Fruit fly (Drosophila melanogaster) whole organism, wandering third instar larva: Measurements from ENCODE around the gene Ir62a.

ENCODE experiments used
- Mio ChIP-seq: sonication (Bioruptor generic); optimal IDR thresholded peaks from 2 replicates; lab custom pipeline; 2016; ENCODE audit warnings: missing biosample characterization, missing genetic modification characterization
- OdsH ChIP-seq: fragments of 200-800 bp; sonication (Bioruptor generic); optimal IDR thresholded peaks from 2 replicates; lab custom pipeline; 2016; ENCODE audit warnings: missing biosample characterization, mild to moderate bottlenecking, missing genetic modification characterization
- Rel ChIP-seq, 2 experiments: fragments of 200-800 bp; sonication (Bioruptor generic) in 1 of 2; optimal IDR thresholded peaks; 2 replicates in 1 of 2; 3 replicates in 1 of 2; lab custom pipeline; 2016 to 2019; ENCODE audit warnings: mild to moderate bottlenecking in 2 of 2, missing biosample characterization in 2 of 2, missing genetic modification characterization in 2 of 2, moderate library complexity in 1 of 2
- h ChIP-seq: fragments of 200-800 bp; sonication (Bioruptor generic); optimal IDR thresholded peaks from 3 replicates; lab custom pipeline; 2016; ENCODE audit warnings: missing biosample characterization, mild to moderate bottlenecking, missing genetic modification characterization
- jim ChIP-seq: fragments of 175-275, 200-325 bp; sonication (Bioruptor generic); optimal IDR thresholded peaks from 2 replicates; lab custom pipeline; 2016; ENCODE audit warnings: missing biosample characterization, mild to moderate bottlenecking, missing genetic modification characterization
- pan ChIP-seq: fragments of >200 bp; optimal IDR thresholded peaks from 2 replicates; lab custom pipeline; 2017
- rgr ChIP-seq: fragments of 200-800 bp; sonication (Bioruptor generic); optimal IDR thresholded peaks from 3 replicates; lab custom pipeline; 2016; ENCODE audit warnings: missing biosample characterization, mild to moderate bottlenecking, missing genetic modification characterization
- usp ChIP-seq: fragments of >200 bp; optimal IDR thresholded peaks from 2 replicates; lab custom pipeline; 2017; ENCODE audit warnings: missing biosample characterization, missing genetic modification characterization

DNA sequence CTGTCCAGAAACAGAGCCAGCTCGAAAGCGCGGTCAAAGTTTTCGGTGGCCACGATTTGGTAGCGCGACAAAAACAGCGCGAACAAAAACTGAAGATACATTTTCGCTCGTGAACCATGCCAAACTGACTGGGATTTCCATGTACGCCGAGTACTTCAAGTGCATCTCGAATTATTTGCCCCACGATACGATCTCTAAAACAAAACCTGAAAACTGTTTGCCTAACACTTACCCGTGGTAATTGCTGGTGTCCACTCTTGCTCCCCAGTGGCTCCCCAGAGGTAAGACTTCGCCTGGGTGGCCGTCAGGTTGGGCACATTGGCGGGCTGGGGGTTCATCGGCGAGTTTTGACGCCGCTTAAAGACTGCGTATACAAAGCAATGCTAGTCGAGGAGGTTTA lies at the start of gene Ir62a:
- TF ChIP-seq jim (GFP tag; lab: Kevin White, UChicago) (no peak), rgr (GFP tag; lab: Kevin White, UChicago) (no peak), h (no peak), Rel (GFP tag; optimal IDR thresholded peaks at IDR 0.05; lab: Kevin White, UChicago) (no peak), Rel (tag; optimal IDR thresholded peaks at IDR 0.05; lab: Kevin White, UChicago) (no peak), pan (lab: Kevin White, UChicago) (no peak), Mio (GFP tag; lab: Kevin White, UChicago) (no peak), usp (GFP tag; lab: Kevin White, UChicago) (no peak), OdsH (GFP tag; lab: Kevin White, UChicago) (no peak)
